Fruit fly (Drosophila melanogaster) whole organism, adult: ENCODE measurements around the gene CG4042.

Experiments used
- CG11617 ChIP-seq: fragments of 200-800 bp; sonication (Bioruptor generic); optimal IDR thresholded peaks from 2 replicates; lab custom pipeline; 2017; ENCODE audit warnings: mild to moderate bottlenecking, missing biosample characterization, missing genetic modification reagents, missing genetic modification characterization
- CG12768 ChIP-seq: fragments of 200-800 bp; sonication (Bioruptor generic); optimal IDR thresholded peaks from 2 replicates; lab custom pipeline; 2017; ENCODE audit warnings: missing biosample characterization, missing genetic modification characterization, mild to moderate bottlenecking, moderate library complexity, missing genetic modification reagents
- CG33017 ChIP-seq: fragments of 200-800 bp; sonication (Bioruptor generic); optimal IDR thresholded peaks from 2 replicates; lab custom pipeline; 2018; ENCODE audit warnings: missing biosample characterization, mild to moderate bottlenecking, missing genetic modification characterization, moderate library complexity
- Clk ChIP-seq: fragments of 200-800 bp; sonication (Bioruptor generic); optimal IDR thresholded peaks from 2 replicates; lab custom pipeline; 2017; ENCODE audit warnings: missing biosample characterization, missing genetic modification characterization
- Crg-1 ChIP-seq: fragments of 200-800 bp; sonication (Bioruptor generic); optimal IDR thresholded peaks from 2 replicates; lab custom pipeline; 2016; ENCODE audit warnings: missing biosample characterization, missing genetic modification characterization
- kay ChIP-seq: fragments of 200-800 bp; sonication (Bioruptor generic); peaks from one replicate; lab custom pipeline; 2016; ENCODE audit warnings: missing biosample characterization, missing genetic modification characterization, borderline replicate concordance

DNA sequence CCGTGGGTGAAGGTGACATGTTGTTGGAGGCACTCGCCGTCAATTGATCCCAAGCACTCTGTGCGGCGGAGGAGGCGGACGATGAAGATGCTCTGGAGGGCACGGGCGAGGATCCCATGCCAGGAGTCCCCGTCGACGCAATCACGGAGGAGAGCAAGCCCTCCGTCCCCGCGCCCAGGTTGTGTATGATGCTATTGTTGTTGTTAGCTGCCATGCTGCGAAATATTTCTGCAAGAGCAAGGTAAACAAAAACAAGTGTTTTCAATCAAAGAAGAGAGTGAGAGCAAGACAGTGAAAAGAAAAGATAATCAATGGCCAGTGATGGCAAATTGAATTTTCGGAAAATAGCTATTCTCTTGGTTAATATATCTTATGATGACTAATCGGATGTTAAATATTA, 13.1 kb upstream of the CG4042 start:
- TF ChIP-seq CG33017 (tag; lab: Kevin White, UChicago) (no peak), kay (no peak), Crg-1 (GFP tag; lab: Kevin White, UChicago) (no peak), Clk (GFP tag; lab: Kevin White, UChicago) (no peak), CG12768 (GFP tag; lab: Kevin White, UChicago) (no peak), CG11617 (no peak)
